Worm (Caenorhabditis elegans) whole organism, L1 larva: ENCODE data around the gene R02D1.2.

Experiments
- C04F5.9 ChIP-seq: sonication (generic microtip); optimal IDR thresholded peaks from 2 replicates; lab custom pipeline; 2016; ENCODE audit warnings: missing genetic modification characterization, missing compliant biosample characterization
- C16A3.4 ChIP-seq: fragments of 150-350 bp; optimal IDR thresholded peaks from 2 replicates; lab custom pipeline; 2014; ENCODE audit warnings: missing biosample characterization, missing genetic modification characterization
- C34B4.2 ChIP-seq: sonication (generic microtip); optimal IDR thresholded peaks from 2 replicates; lab custom pipeline; 2017; ENCODE audit warnings: mild to moderate bottlenecking, missing genetic modification characterization, missing compliant biosample characterization
- ama-1 ChIP-seq: fragments of 150-350 bp; optimal IDR thresholded peaks from 2 replicates; lab custom pipeline; 2014
- blmp-1 ChIP-seq: fragments of 150-350 bp; optimal IDR thresholded peaks from 2 replicates; lab custom pipeline; 2014; ENCODE audit warnings: missing biosample characterization, missing genetic modification characterization
- ceh-63 ChIP-seq: fragments of 200-800 bp; sonication (Bioruptor generic); optimal IDR thresholded peaks from 2 replicates; lab custom pipeline; 2018; ENCODE audit warnings: mild to moderate bottlenecking, missing genetic modification characterization, missing compliant biosample characterization
- ceh-90 ChIP-seq: sonication (generic microtip); optimal IDR thresholded peaks from 2 replicates; lab custom pipeline; 2016; ENCODE audit warnings: missing genetic modification characterization, missing compliant biosample characterization
- dpl-1 ChIP-seq, 3 experiments: fragments of 150-350 bp in 2 of 3; sonication (generic microtip) in 1 of 3; optimal IDR thresholded peaks; 2 replicates each; lab custom pipeline; 2014 to 2017; ENCODE audit warnings: missing biosample characterization in 3 of 3, missing genetic modification characterization in 3 of 3, missing genetic modification reagents in 3 of 3
- efl-1 ChIP-seq, 4 experiments: fragments of 150-350 bp; optimal IDR thresholded peaks in 3 of 4; peaks in 1 of 4; 1 replicate in 1 of 4; 2 replicates in 3 of 4; lab custom pipeline; 2014; ENCODE audit warnings: missing biosample characterization in 2 of 4, missing genetic modification characterization in 2 of 4, missing genetic modification reagents in 2 of 4
- egl-13 ChIP-seq: sonication (generic microtip); optimal IDR thresholded peaks from 2 replicates; lab custom pipeline; 2016; ENCODE audit warnings: missing genotype, missing genetic modification reagents, missing genetic modification characterization, missing compliant biosample characterization
- egl-27 ChIP-seq, 2 experiments: fragments of 150-350 bp in 1 of 2; sonication (generic microtip); optimal IDR thresholded peaks; 3 replicates each; lab custom pipeline; 2017 to 2018; ENCODE audit warnings: missing biosample characterization in 2 of 2, missing genetic modification characterization in 2 of 2, missing genetic modification reagents in 2 of 2
- elt-2 ChIP-seq: sonication (generic microtip); optimal IDR thresholded peaks from 2 replicates; lab custom pipeline; 2016; ENCODE audit warnings: missing genetic modification characterization, mild to moderate bottlenecking, inconsistent platforms, missing compliant biosample characterization, missing genetic modification reagents
- ets-5 ChIP-seq: fragments of 200-800 bp; sonication (Bioruptor generic); IDR thresholded peaks from 2 replicates; pipeline ENCODE4 v1.3.6; 2022; ENCODE audit warnings: missing genetic modification characterization, missing compliant biosample characterization
- fkh-10 ChIP-seq: sonication (generic microtip); optimal IDR thresholded peaks from 2 replicates; lab custom pipeline; 2017; ENCODE audit warnings: missing biosample characterization, missing genetic modification reagents, missing genetic modification characterization
- fkh-4 ChIP-seq: sonication (generic microtip); optimal IDR thresholded peaks from 2 replicates; lab custom pipeline; 2016; ENCODE audit warnings: missing compliant biosample characterization, missing genetic modification characterization, borderline replicate concordance
- fkh-8 ChIP-seq: sonication (generic microtip); optimal IDR thresholded peaks from 2 replicates; lab custom pipeline; 2016; ENCODE audit warnings: mild to moderate bottlenecking, missing genetic modification characterization, missing compliant biosample characterization
- hlh-17 ChIP-seq: fragments of 200-800 bp; sonication (Bioruptor generic); optimal IDR thresholded peaks from 2 replicates; lab custom pipeline; 2018; ENCODE audit warnings: missing genetic modification characterization, mild to moderate bottlenecking, missing compliant biosample characterization, moderate library complexity, borderline replicate concordance
- hpl-2 ChIP-seq: fragments of 150-350 bp; optimal IDR thresholded peaks from 2 replicates; lab custom pipeline; 2014; ENCODE audit warnings: missing biosample characterization, missing genetic modification reagents, missing genetic modification characterization
- jun-1 ChIP-seq: fragments of 150-350 bp; optimal IDR thresholded peaks from 2 replicates; lab custom pipeline; 2014; ENCODE audit warnings: missing biosample characterization, missing genetic modification reagents, missing genetic modification characterization
- lin-14 ChIP-seq: fragments of 200-800 bp; sonication (Bioruptor generic); optimal IDR thresholded peaks from 2 replicates; lab custom pipeline; 2018; ENCODE audit warnings: mild to moderate bottlenecking, missing genetic modification characterization, moderate library complexity, missing compliant biosample characterization
- lin-15B ChIP-seq: fragments of 150-350 bp; sonication (generic microtip); optimal IDR thresholded peaks from 3 replicates; lab custom pipeline; 2014; ENCODE audit warnings: missing biosample characterization, missing genetic modification characterization
- lin-35 ChIP-seq, 2 experiments: fragments of 150-350 bp; optimal IDR thresholded peaks; 2 replicates each; lab custom pipeline; 2014; ENCODE audit warnings: missing biosample characterization in 2 of 2, missing genetic modification characterization in 2 of 2, missing genetic modification reagents in 2 of 2
- lir-3 ChIP-seq: sonication (generic microtip); optimal IDR thresholded peaks from 2 replicates; lab custom pipeline; 2016; ENCODE audit warnings: mild to moderate bottlenecking, missing genetic modification characterization, moderate library complexity, missing compliant biosample characterization; ENCODE audit not compliant: poor library complexity
- lsy-2 ChIP-seq, 2 experiments: fragments of 150-350 bp; optimal IDR thresholded peaks; 2 replicates each; lab custom pipeline; 2014; ENCODE audit warnings: missing biosample characterization in 2 of 2, missing genetic modification characterization in 2 of 2
- mef-2 ChIP-seq: fragments of 150-350 bp; optimal IDR thresholded peaks from 2 replicates; lab custom pipeline; 2014; ENCODE audit warnings: missing biosample characterization, missing genetic modification characterization
- nhr-19 ChIP-seq: fragments of 200-800 bp; sonication (Bioruptor generic); conservative IDR thresholded peaks from 2 replicates; pipeline ENCODE4 v1.3.6; 2022; ENCODE audit warnings: missing genetic modification characterization, missing compliant biosample characterization
- nhr-28 ChIP-seq: fragments of 150-350 bp; optimal IDR thresholded peaks from 2 replicates; lab custom pipeline; 2014; ENCODE audit warnings: missing biosample characterization, missing genetic modification characterization
- nhr-47 ChIP-seq: sonication (generic microtip); optimal IDR thresholded peaks from 2 replicates; lab custom pipeline; 2016; ENCODE audit warnings: mild to moderate bottlenecking, missing genetic modification characterization, moderate library complexity, missing compliant biosample characterization
- nhr-71 ChIP-seq: sonication (generic microtip); optimal IDR thresholded peaks from 2 replicates; lab custom pipeline; 2016; ENCODE audit warnings: mild to moderate bottlenecking, missing genetic modification characterization, moderate library complexity, missing compliant biosample characterization
- nhr-85 ChIP-seq: sonication (generic microtip); peaks from one replicate; lab custom pipeline; 2016; ENCODE audit warnings: missing genetic modification characterization, inconsistent platforms, missing compliant biosample characterization
- nhr-90 ChIP-seq: sonication (generic microtip); optimal IDR thresholded peaks from 2 replicates; lab custom pipeline; 2016; ENCODE audit warnings: mild to moderate bottlenecking, missing genetic modification characterization, missing compliant biosample characterization; ENCODE audit not compliant: poor library complexity
- rnt-1 ChIP-seq: sonication (generic microtip); optimal IDR thresholded peaks from 2 replicates; lab custom pipeline; 2016; ENCODE audit warnings: mild to moderate bottlenecking, missing genetic modification characterization, moderate library complexity, missing compliant biosample characterization
- skn-1 ChIP-seq: fragments of 150-350 bp; optimal IDR thresholded peaks from 2 replicates; lab custom pipeline; 2014; ENCODE audit warnings: missing biosample characterization, missing genetic modification characterization
- snpc-4 ChIP-seq: fragments of 150-350 bp; optimal IDR thresholded peaks from 2 replicates; lab custom pipeline; 2014; ENCODE audit warnings: missing biosample characterization, missing genetic modification characterization
- snu-23 ChIP-seq: sonication (generic microtip); optimal IDR thresholded peaks from 2 replicates; lab custom pipeline; 2016; ENCODE audit warnings: missing genetic modification characterization, missing compliant biosample characterization
- swsn-7 ChIP-seq: sonication (generic microtip); optimal IDR thresholded peaks from 2 replicates; lab custom pipeline; 2016; ENCODE audit warnings: missing genetic modification characterization, missing compliant biosample characterization
- tbx-2 ChIP-seq: sonication (generic microtip); optimal IDR thresholded peaks from 2 replicates; lab custom pipeline; 2016; ENCODE audit warnings: missing genetic modification characterization, missing compliant biosample characterization
- tlp-1 ChIP-seq: fragments of 150-350 bp; optimal IDR thresholded peaks from 2 replicates; lab custom pipeline; 2014; ENCODE audit warnings: missing biosample characterization, missing genetic modification characterization
- unc-62 ChIP-seq: fragments of 150-350 bp; optimal IDR thresholded peaks from 2 replicates; lab custom pipeline; 2014; ENCODE audit warnings: missing biosample characterization, missing genetic modification reagents, missing genetic modification characterization
- unc-86 ChIP-seq: sonication (generic microtip); optimal IDR thresholded peaks from 2 replicates; lab custom pipeline; 2016; ENCODE audit warnings: missing genetic modification characterization, missing compliant biosample characterization
- vab-15 ChIP-seq: sonication (generic microtip); optimal IDR thresholded peaks from 2 replicates; lab custom pipeline; 2017; ENCODE audit warnings: missing genotype, mild to moderate bottlenecking, missing genetic modification characterization, missing compliant biosample characterization
- xbp-1 ChIP-seq: sonication (generic microtip); optimal IDR thresholded peaks from 2 replicates; lab custom pipeline; 2016; ENCODE audit warnings: missing genetic modification characterization, missing compliant biosample characterization
- zip-4 ChIP-seq: fragments of 200-800 bp; sonication (Bioruptor generic); optimal IDR thresholded peaks from 2 replicates; lab custom pipeline; 2018; ENCODE audit warnings: mild to moderate bottlenecking, missing genetic modification characterization, moderate library complexity, missing compliant biosample characterization
- ztf-4 ChIP-seq: fragments of 150-350 bp; optimal IDR thresholded peaks from 2 replicates; lab custom pipeline; 2014; ENCODE audit warnings: missing biosample characterization, missing genetic modification characterization

R02D1.2 gene

DNA sequence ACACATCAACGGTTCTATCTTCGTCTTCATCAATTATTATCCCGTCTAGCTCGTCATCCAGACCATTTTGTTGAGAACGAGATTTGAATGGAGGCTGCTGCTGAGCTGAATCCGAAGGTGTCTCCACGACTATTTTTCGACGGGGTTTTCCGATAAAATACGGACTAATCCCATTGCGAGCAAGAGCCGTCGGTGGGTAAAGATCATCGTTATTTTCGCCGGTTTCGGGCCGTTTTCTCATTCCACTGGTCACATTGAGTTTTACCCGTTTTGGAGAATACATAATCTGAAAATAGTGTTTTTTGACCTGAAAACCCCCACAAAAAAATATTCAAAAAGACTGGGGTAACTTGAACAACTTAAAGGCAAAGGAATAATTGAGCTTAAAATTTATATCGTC, 23.1 kb upstream of the R02D1.2 start, which contains the start of gene figl-1:
Gene figl-1, minus strand, starts transcription at position 286 of the 400 bp plus-strand sequence.
- TF ChIP-seq nhr-28 (tag; lab: Kevin White, UChicago), result no peak
- no peak for TF ChIP-seq lir-3 (tag; lab: Kevin White, UChicago)
- TF ChIP-seq mef-2 (tag; lab: Kevin White, UChicago), result no peak
- TF ChIP-seq fkh-10 (GFP tag; lab: Kevin White, UChicago), result no peak
- TF ChIP-seq blmp-1 (tag; lab: Kevin White, UChicago), result no peak
- peak; percentile 7 for TF ChIP-seq nhr-71 (tag; lab: Kevin White, UChicago)
- no peak for TF ChIP-seq xbp-1 (tag; lab: Kevin White, UChicago)
- TF ChIP-seq ceh-63 (GFP tag; lab: Kevin White, UChicago), result no peak
- TF ChIP-seq zip-4 (GFP tag; lab: Kevin White, UChicago), result peak; percentile 0
- TF ChIP-seq tbx-2 (tag; lab: Kevin White, UChicago), result no peak
- no peak for TF ChIP-seq ama-1
- TF ChIP-seq ets-5, result no peak
- no peak for TF ChIP-seq hlh-17 (GFP tag; lab: Kevin White, UChicago)
- TF ChIP-seq C16A3.4 (tag; lab: Kevin White, UChicago), result no peak
- peak in 1 of 2 experiments; percentile 9 for TF ChIP-seq efl-1 (optimal IDR thresholded peaks at IDR 0.05; lab: Kevin White, UChicago)
- peak in 1 of 2 experiments; percentile 86 for TF ChIP-seq efl-1 (GFP tag; optimal IDR thresholded peaks at IDR 0.05 in 1 of 2; lab: Kevin White, UChicago)
- peak; percentile 6 for TF ChIP-seq elt-2 (tag; lab: Kevin White, UChicago)
- TF ChIP-seq egl-13 (tag; lab: Kevin White, UChicago), result no peak

DNA sequence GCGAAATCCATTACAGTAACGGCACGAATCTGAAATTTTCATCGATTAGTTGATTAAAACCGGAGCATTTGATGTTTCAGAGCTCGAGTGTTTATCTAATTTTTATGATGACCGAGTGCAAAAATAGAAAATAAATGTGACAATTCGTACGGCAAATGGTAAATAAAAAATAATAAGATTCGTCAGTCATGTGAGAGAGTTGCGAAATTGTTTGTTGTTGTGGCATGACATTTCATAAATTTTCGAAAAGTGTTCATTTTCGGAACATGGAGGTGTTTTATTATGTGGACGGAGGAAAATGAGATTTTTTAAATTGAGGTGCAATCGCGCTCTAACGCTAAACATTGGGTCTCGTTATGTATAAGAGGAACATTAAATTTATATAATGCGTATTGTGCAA, 19.1 kb upstream of the R02D1.2 start:
- TF ChIP-seq snu-23 (GFP tag; lab: Kevin White, UChicago) (no peak), egl-27 (tag; optimal IDR thresholded peaks at IDR 0.05; lab: Kevin White, UChicago) (no peak), zip-4 (GFP tag; lab: Kevin White, UChicago) (no peak), ztf-4 (tag; lab: Kevin White, UChicago) (no peak), lin-35 (GFP tag; optimal IDR thresholded peaks at IDR 0.05; lab: Kevin White, UChicago) (no peak), skn-1 (tag; lab: Kevin White, UChicago) (peak; percentile 13), unc-62 (no peak)

DNA sequence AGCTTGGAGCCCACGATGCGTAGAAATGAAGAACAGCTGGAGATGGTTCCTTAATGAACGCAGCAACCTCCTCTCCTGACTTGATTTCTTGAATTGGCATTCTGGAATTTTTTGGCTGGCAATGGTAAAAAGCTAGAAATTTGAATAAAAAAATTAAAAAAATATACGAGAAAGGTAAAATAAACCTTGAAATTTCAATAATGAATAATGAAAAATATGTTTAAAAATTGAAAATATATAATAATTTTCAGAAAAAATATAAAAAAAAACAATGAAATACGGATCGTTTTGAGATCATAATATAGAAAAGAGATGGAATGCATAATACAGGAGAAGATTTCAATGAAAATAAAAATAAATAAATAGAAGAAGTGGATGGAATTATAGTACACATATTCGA, 18.6 kb upstream of the R02D1.2 start, which contains the start of gene glrx-3:
Gene glrx-3, minus strand, starts transcription at position 101 of the 400 bp plus-strand sequence.
- TF ChIP-seq C34B4.2 (tag; lab: Kevin White, UChicago) (no peak), nhr-19 (GFP tag; lab: Robert Waterston, UW) (no peak), nhr-71 (tag; lab: Kevin White, UChicago) (no peak), egl-13 (tag; lab: Kevin White, UChicago) (no peak), C04F5.9 (tag; lab: Kevin White, UChicago) (no peak), fkh-8 (tag; lab: Kevin White, UChicago) (no peak), vab-15 (tag; lab: Kevin White, UChicago) (no peak), nhr-47 (tag; lab: Kevin White, UChicago) (no peak)

DNA sequence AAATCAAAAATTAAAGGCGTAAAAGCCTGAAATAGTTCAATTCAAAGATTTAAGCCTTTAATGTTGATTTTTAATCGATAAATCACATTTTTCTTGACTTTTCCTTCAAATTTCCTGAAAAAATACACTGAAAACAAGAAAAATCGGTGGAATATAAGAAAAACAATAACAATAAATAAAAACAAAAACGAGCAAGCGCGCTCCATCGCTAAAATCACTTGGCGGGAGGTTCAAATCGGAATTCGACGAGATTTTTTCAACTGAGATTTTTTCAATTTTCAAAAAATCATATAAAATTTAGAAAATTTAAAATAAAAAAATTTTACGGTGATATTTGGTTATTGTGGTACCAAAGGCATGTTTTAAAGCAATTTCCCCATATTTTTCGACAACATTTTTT, 16.9 kb upstream of the R02D1.2 start:
- TF ChIP-seq xbp-1 (tag; lab: Kevin White, UChicago) (peak; percentile 8), C34B4.2 (tag; lab: Kevin White, UChicago) (no peak), lin-15B (tag; lab: Kevin White, UChicago) (no peak), fkh-10 (GFP tag; lab: Kevin White, UChicago) (no peak), rnt-1 (no peak), fkh-4 (tag; lab: Kevin White, UChicago) (no peak), lsy-2 (tag; optimal IDR thresholded peaks at IDR 0.05; lab: Kevin White, UChicago) (peak in 1 of 2 experiments; percentile 2), hpl-2 (GFP tag; lab: Kevin White, UChicago) (no peak), efl-1 (optimal IDR thresholded peaks at IDR 0.05; lab: Kevin White, UChicago) (peak; percentile 81 to 86), efl-1 (GFP tag; optimal IDR thresholded peaks at IDR 0.05 in 1 of 2; lab: Kevin White, UChicago) (peak; percentile 85 to 98), ets-5 (no peak), tlp-1 (tag; lab: Kevin White, UChicago) (no peak), nhr-71 (tag; lab: Kevin White, UChicago) (peak; percentile 3), snpc-4 (tag; lab: Kevin White, UChicago) (no peak), unc-86 (tag; lab: Kevin White, UChicago) (no peak), nhr-90 (tag; lab: Kevin White, UChicago) (no peak), lin-35 (GFP tag; optimal IDR thresholded peaks at IDR 0.05; lab: Kevin White, UChicago) (peak; percentile 60 to 68), swsn-7 (no peak), dpl-1 (GFP tag; optimal IDR thresholded peaks at IDR 0.05; lab: Kevin White, UChicago) (peak; percentile 35 to 80 (median 53)), jun-1 (tag; lab: Kevin White, UChicago) (no peak), ceh-90 (tag; lab: Kevin White, UChicago) (no peak), elt-2 (tag; lab: Kevin White, UChicago) (no peak), nhr-85 (no peak), lin-14 (no peak), lir-3 (tag; lab: Kevin White, UChicago) (no peak), nhr-47 (tag; lab: Kevin White, UChicago) (peak; percentile 12)
